Worm (Caenorhabditis elegans) whole organism, L4 larva: Measurements from ENCODE around the gene F09E5.16.
A peak's percentile ranks its signal among the peaks of the same experiment; 100 is the strongest.

Source experiments
- F49E8.2 ChIP-seq: sonication (generic microtip); optimal IDR thresholded peaks from 2 replicates; lab custom pipeline; 2016; ENCODE audit warnings: missing compliant biosample characterization, mild to moderate bottlenecking, missing genetic modification characterization, borderline replicate concordance
- ama-1 ChIP-seq: fragments of 150-350 bp; optimal IDR thresholded peaks from 2 replicates; lab custom pipeline; 2014; ENCODE audit warnings: inconsistent platforms, mixed read lengths
- fos-1 ChIP-seq: fragments of 150-350 bp; optimal IDR thresholded peaks from 2 replicates; lab custom pipeline; 2014; ENCODE audit warnings: missing biosample characterization, missing genetic modification characterization
- nhr-25 ChIP-seq: sonication (generic microtip); optimal IDR thresholded peaks from 2 replicates; lab custom pipeline; 2017; ENCODE audit warnings: missing genetic modification characterization, mild to moderate bottlenecking, missing compliant biosample characterization, antibody characterized with exemption, moderate library complexity, borderline replicate concordance; ENCODE audit not compliant: insufficient read depth
- unc-62 ChIP-seq, 3 experiments: fragments of 150-350 bp in 1 of 3; sonication (generic microtip); optimal IDR thresholded peaks in 2 of 3; peaks in 1 of 3; 1 replicate in 1 of 3; 2 replicates in 2 of 3; lab custom pipeline; 2014 to 2017; ENCODE audit warnings: missing biosample characterization in 3 of 3, missing genetic modification characterization in 3 of 3, missing genetic modification reagents in 3 of 3, missing genotype in 1 of 3

DNA sequence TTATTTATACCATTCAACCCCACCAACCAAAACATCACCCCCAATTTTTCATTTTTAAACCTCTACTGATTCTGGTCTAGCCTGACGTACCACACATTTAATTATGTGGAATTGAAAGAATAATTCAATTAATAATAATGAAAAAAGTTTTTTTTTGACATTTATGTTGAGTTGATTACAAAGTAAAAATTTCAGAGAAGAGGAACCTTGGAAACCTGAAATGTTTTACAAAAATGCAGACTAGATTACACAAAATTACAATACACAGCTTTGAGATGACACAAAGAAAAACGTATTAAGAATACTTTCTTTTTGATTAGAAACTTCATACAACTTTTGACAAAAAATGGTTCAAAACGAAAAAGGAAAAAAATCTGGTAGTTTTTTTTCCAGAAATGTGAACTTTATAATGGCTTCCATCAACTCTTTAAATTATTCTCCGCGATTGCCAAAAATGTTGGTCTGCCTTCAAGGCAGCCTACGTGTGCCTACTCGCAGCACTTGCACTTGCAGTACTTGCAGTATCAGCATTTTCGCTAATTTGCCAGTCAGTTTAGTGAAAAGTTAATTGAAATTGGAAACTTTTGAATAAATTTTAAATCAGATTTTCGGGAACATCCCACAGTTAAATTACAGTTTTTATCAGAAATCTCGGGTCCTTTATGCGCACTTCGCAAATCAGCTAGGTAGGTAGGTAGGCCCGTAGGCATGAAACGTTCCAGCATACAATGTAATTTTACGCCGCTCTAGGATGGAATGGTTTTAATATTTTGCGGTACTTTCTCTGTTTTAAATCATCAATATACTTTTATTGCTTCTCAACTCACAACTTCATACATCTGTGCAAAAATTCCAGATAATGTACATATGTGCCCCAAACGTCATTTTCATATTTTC is 24.6 kb downstream of the F09E5.16 start:
- TF ChIP-seq F49E8.2 (tag; lab: Kevin White, UChicago) (no peak), nhr-25 (no peak), fos-1 (tag; lab: Kevin White, UChicago) (no peak), ama-1 (lab: Kevin White, UChicago) (no peak), unc-62 (GFP tag; optimal IDR thresholded peaks at IDR 0.05 in 1 of 2; lab: Kevin White, UChicago) (peak in 1 of 2 experiments; percentile 79), unc-62 (tag; optimal IDR thresholded peaks at IDR 0.05; lab: Kevin White, UChicago) (no peak)
